Fruit fly (Drosophila melanogaster) Kc167 (cell line): ENCODE data around the gene HINT1.

Experiments used
- Myc ChIP-seq: fragments of >200 bp; optimal IDR thresholded peaks from 2 replicates; lab custom pipeline; 2017; ENCODE audit warnings: missing external identifiers
- Sin3A ChIP-seq: fragments of >200 bp; optimal IDR thresholded peaks from 2 replicates; lab custom pipeline; 2018; ENCODE audit warnings: missing external identifiers
- h ChIP-seq: fragments of >200 bp; optimal IDR thresholded peaks from 3 replicates; lab custom pipeline; 2018; ENCODE audit warnings: missing external identifiers
- insv ChIP-seq: fragments of >200 bp; optimal IDR thresholded peaks from 3 replicates; lab custom pipeline; 2018; ENCODE audit warnings: missing external identifiers
- psq ChIP-seq: fragments of >200 bp; optimal IDR thresholded peaks from 2 replicates; lab custom pipeline; 2017; ENCODE audit warnings: missing external identifiers
- ttk ChIP-seq: sonication (Bioruptor generic); optimal IDR thresholded peaks from 2 replicates; lab custom pipeline; 2017; ENCODE audit warnings: missing external identifiers

Gene HINT1

dm6 chr2L:2760288-2760687 lies 9.6 kb upstream of the HINT1 start:
- no peak for TF ChIP-seq psq (lab: Kevin White, UChicago)
- TF ChIP-seq ttk = no peak

DNA sequence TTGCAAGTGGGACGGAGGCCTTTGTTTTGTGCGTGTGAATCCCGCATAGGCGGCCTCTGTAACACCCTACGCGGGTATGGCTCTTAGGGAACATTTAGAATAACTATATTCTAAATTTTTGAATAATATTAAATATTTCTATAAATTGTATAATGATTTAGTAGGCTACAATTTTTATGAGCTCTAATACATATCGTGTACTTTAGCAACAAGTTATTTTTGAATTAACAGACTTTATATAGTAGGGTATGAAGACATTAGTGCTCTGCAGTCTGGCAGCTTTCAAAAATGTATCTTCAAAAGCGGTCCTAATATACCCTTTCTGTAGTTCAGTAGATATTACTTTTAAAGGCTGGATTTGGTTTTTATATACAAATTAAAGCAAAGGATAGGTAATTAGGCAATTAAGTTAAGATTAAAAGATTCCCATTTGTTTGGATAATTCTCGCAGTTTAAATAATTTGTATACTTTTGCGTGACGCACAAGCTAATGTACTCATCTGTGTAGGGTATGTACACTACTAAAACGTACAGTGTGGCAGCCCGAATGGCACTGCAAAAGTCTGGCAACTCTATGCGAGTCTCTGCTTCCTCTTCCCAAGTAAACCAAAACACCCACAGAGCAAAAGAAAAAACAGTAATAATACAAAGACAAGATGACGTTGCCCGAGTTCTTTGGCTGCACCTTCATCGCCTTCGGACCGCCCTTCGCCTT lies 4.1 kb upstream of the HINT1 start, which contains the start of the genes Snx21 and aph-1:
Gene Snx21 (minus strand): TSS at position 7 of the 715 bp plus-strand sequence.
Gene aph-1 (plus strand): TSS at position 575 of the 715 bp plus-strand sequence.
- TF ChIP-seq Sin3A (lab: Kevin White, UChicago) (no peak), psq (lab: Kevin White, UChicago) (no peak), ttk (no peak), h (lab: Kevin White, UChicago) (no peak), insv (lab: Kevin White, UChicago) (no peak), Myc (no peak)

dm6 chr2L:2767627-2768026 lies 2.3 kb upstream of the HINT1 start, which contains the start of the genes Taf10b and Taf10:
Gene Taf10b, minus strand, starts transcription at chr2L:2767845.
Gene Taf10, plus strand, starts transcription at chr2L:2767890.
- no peak for TF ChIP-seq insv (lab: Kevin White, UChicago)

dm6 chr2L:2771676-2772075 lies 1.7 kb downstream of the HINT1 start, which contains the start of gene CG15399:
Gene CG15399, minus strand, starts transcription at chr2L:2771776.
- TF ChIP-seq insv (lab: Kevin White, UChicago) = no peak
- TF ChIP-seq ttk = no peak
- no peak for TF ChIP-seq psq (lab: Kevin White, UChicago)
- no peak for TF ChIP-seq h (lab: Kevin White, UChicago)
- TF ChIP-seq Myc = no peak
- TF ChIP-seq Sin3A (lab: Kevin White, UChicago) = no peak

DNA sequence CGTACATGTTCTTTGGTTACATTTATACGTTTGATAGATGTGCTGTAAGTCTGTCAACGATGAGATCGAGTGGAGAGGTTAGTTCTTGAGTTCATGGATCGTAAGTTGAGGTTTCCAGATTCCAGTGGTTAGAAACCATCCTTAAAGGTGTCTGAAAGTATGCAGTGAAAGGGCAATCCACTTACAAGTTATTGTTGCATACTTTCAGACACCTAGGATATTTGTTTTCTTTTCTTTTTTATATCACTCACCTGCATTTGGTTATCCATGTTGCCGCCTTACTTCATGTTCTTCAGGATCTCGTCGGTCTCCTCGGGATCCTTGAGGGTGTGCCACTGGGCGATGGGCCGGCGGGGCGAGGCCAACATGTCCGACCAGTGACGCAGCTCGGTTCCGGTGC lies 12.9 kb downstream of the HINT1 start:
- TF ChIP-seq ttk (no peak), Sin3A (lab: Kevin White, UChicago) (no peak), psq (lab: Kevin White, UChicago) (no peak), h (lab: Kevin White, UChicago) (no peak), Myc (no peak), insv (lab: Kevin White, UChicago) (no peak)

- TF ChIP-seq insv (lab: Kevin White, UChicago) = no peak
- TF ChIP-seq h (lab: Kevin White, UChicago) = no peak
- TF ChIP-seq ttk = no peak
- no peak for TF ChIP-seq Sin3A (lab: Kevin White, UChicago)
- no peak for TF ChIP-seq Myc
- no peak for TF ChIP-seq psq (lab: Kevin White, UChicago)
Measured at dm6 chr2L:2797186-2797585, 27.3 kb downstream of the HINT1 start.

dm6 chr2L:2799909-2800478 lies 30.1 kb downstream of the HINT1 start, which contains the start of gene Syt1:
Gene Syt1, minus strand, starts transcription at chr2L:2799979.
- TF ChIP-seq insv (lab: Kevin White, UChicago) (no peak), Sin3A (lab: Kevin White, UChicago) (no peak), ttk (no peak), Myc (no peak), h (lab: Kevin White, UChicago) (no peak), psq (lab: Kevin White, UChicago) (no peak)

DNA sequence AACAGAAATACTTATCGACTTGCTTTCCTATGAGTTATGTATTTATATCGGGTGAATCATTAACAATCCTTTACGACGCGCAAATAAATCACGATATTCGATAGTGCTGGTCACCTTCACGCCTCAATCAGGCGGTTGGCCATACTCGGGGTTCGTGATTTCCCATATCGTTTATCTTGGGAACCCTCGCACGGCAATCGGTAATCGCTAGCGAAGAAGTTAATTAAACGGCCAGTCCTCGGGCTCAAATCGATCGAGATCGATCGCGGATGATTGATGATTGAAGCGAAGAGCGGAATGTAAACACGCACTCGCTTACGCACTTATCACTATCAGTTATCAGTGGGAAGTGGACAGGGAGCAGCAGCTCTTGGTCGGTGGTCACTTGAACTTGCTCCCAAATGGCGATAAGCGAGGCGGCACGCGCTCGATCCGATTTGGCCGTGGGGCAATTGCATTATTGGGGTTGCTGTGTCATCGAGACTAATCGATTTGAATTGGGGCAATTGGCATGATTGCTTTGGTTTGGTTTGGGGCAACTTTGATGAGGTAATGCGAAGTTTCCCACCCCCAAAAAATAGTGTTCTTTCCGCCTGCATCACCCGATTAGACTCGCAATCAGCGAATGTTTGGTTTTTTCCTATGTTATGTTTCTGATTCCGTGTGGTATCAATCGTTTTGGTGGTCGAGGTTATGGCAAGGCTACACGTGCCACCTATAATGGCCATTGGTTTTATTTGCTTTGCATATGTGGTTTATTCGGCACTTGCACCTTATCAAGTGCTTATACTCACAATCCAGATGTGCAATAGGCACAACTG lies 31.2 kb downstream of the HINT1 start:
- TF ChIP-seq ttk (no peak), Sin3A (lab: Kevin White, UChicago) (no peak), Myc (no peak)

- TF ChIP-seq h (lab: Kevin White, UChicago) = no peak
- TF ChIP-seq psq (lab: Kevin White, UChicago) = no peak
- no peak for TF ChIP-seq insv (lab: Kevin White, UChicago)
- TF ChIP-seq Myc = no peak
- no peak for TF ChIP-seq Sin3A (lab: Kevin White, UChicago)
- no peak for TF ChIP-seq ttk
Measured at dm6 chr2L:2802527-2802926, 32.6 kb downstream of the HINT1 start.

DNA sequence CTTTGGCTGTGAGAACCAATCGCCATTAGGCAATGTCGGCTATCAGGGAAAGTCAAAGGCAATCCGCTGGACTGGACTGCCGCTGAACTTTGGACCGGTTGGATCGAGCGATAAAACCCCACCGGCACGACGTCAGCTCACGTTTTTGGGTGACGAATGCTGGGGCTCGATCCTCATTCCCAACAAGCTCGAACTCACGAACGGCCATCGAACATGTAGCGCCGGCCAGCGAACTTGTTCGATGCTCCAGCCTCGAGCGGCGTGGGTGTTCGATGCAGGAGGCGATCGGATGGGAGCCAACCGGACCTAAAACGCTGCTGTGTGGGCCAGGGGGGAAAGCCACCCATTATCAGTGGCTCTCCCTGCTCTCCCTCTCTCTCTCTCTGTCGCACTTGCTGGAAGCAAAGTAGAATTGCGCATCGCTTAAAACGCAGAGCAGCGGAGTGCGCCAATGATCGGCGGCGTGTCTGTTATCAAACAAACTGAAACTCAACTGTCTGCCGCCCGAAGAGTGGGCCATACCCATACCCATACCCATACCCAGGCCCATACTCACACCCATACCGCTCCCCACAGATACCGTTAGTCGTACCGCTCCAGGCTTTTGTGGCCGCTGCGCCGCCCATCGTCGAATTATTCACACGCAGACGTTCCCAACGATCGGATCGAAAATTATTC lies 34.8 kb downstream of the HINT1 start, which contains the start of gene daw:
Gene daw (plus strand): TSS at position 628 of the 678 bp plus-strand sequence.
- TF ChIP-seq Sin3A (lab: Kevin White, UChicago) (no peak), psq (lab: Kevin White, UChicago) (no peak), insv (lab: Kevin White, UChicago) (no peak), ttk (no peak), Myc (no peak), h (lab: Kevin White, UChicago) (no peak)

- TF ChIP-seq psq (lab: Kevin White, UChicago) = no peak
- no peak for TF ChIP-seq insv (lab: Kevin White, UChicago)
- TF ChIP-seq Myc = no peak
- TF ChIP-seq h (lab: Kevin White, UChicago) = no peak
Measured at dm6 chr2L:2806190-2806763, 36.3 kb downstream of the HINT1 start.
